Worm (Caenorhabditis elegans) whole organism, late embryonic: ENCODE measurements around the gene col-43.

Experiments used
- F13H6.1 ChIP-seq: sonication (generic microtip); optimal IDR thresholded peaks from 2 replicates; lab custom pipeline; 2016; ENCODE audit warnings: missing genetic modification characterization, missing compliant biosample characterization
- dmd-4 ChIP-seq: sonication (generic microtip); optimal IDR thresholded peaks from 2 replicates; lab custom pipeline; 2016; ENCODE audit warnings: borderline replicate concordance, missing genetic modification characterization, missing compliant biosample characterization
- elt-2 ChIP-seq: sonication (generic microtip); optimal IDR thresholded peaks from 2 replicates; lab custom pipeline; 2016; ENCODE audit warnings: missing genetic modification reagents, missing genetic modification characterization, missing compliant biosample characterization
- mec-3 ChIP-seq: sonication (generic microtip); optimal IDR thresholded peaks from 2 replicates; lab custom pipeline; 2016; ENCODE audit warnings: borderline replicate concordance, missing genetic modification characterization, missing compliant biosample characterization
- npax-4 ChIP-seq: sonication (generic microtip); optimal IDR thresholded peaks from 2 replicates; lab custom pipeline; 2016; ENCODE audit warnings: missing genetic modification characterization, missing compliant biosample characterization
- pros-1 ChIP-seq: fragments of 150-350 bp; optimal IDR thresholded peaks from 2 replicates; lab custom pipeline; 2014; ENCODE audit warnings: missing biosample characterization, missing genetic modification reagents, missing genetic modification characterization
- tbx-2 ChIP-seq: sonication (generic microtip); optimal IDR thresholded peaks from 2 replicates; lab custom pipeline; 2016; ENCODE audit warnings: missing genetic modification characterization, missing compliant biosample characterization

ce11 chrV:8031121-8031520 is 19.6 kb downstream of the col-43 start, which contains the start of gene vars-1:
- TF ChIP-seq F13H6.1 (tag; lab: Kevin White, UChicago) (no peak), mec-3 (tag; lab: Kevin White, UChicago) (no peak), elt-2 (no peak), pros-1 (no peak), dmd-4 (tag; lab: Kevin White, UChicago) (no peak), npax-4 (no peak), tbx-2 (tag; lab: Kevin White, UChicago) (no peak)
